Worm (Caenorhabditis elegans) whole organism, L4 larva: ENCODE results near the gene npl-4.2.

Source experiments
- F44E2.7 ChIP-seq: fragments of 200-800 bp; sonication (Bioruptor generic); IDR thresholded peaks from 2 replicates; pipeline ENCODE4 v2.1.2; 2022; ENCODE audit warnings: missing genetic modification characterization, missing compliant biosample characterization
- F49E8.2 ChIP-seq: sonication (generic microtip); optimal IDR thresholded peaks from 2 replicates; lab custom pipeline; 2016; ENCODE audit warnings: missing compliant biosample characterization, mild to moderate bottlenecking, missing genetic modification characterization, borderline replicate concordance
- T26A8.4 ChIP-seq: fragments of 200-800 bp; sonication (Bioruptor generic); IDR thresholded peaks from 2 replicates; pipeline ENCODE4 v1.3.6; 2022; ENCODE audit warnings: missing genetic modification characterization, missing compliant biosample characterization
- Y105C5A.15 ChIP-seq: fragments of 200-800 bp; sonication (Bioruptor generic); IDR thresholded peaks from 2 replicates; pipeline ENCODE4 v1.3.6; 2022; ENCODE audit warnings: missing genetic modification characterization, missing compliant biosample characterization
- ZK337.2 ChIP-seq: fragments of 200-800 bp; sonication (Bioruptor generic); IDR thresholded peaks from 2 replicates; pipeline ENCODE4 v1.3.6; 2022; ENCODE audit warnings: missing genetic modification reagents, missing genetic modification characterization, missing compliant biosample characterization
- ZK546.5 ChIP-seq, 2 experiments: sonication (generic microtip); optimal IDR thresholded peaks; 2 replicates each; lab custom pipeline; 2017; ENCODE audit warnings: missing biosample characterization in 2 of 2, missing genetic modification characterization in 2 of 2
- aly-2 ChIP-seq: sonication (generic microtip); optimal IDR thresholded peaks from 2 replicates; lab custom pipeline; 2018; ENCODE audit warnings: missing biosample characterization, missing genetic modification characterization
- ama-1 ChIP-seq: fragments of 150-350 bp; optimal IDR thresholded peaks from 2 replicates; lab custom pipeline; 2014; ENCODE audit warnings: inconsistent platforms, mixed read lengths
- attf-4 ChIP-seq: sonication (generic microtip); optimal IDR thresholded peaks from 3 replicates; lab custom pipeline; 2017; ENCODE audit warnings: missing biosample characterization, missing genetic modification characterization
- ceh-20 ChIP-seq: fragments of 200-800 bp; sonication (Bioruptor generic); IDR thresholded peaks from 2 replicates; pipeline ENCODE4 v1.3.6; 2022; ENCODE audit warnings: missing genetic modification reagents, missing genetic modification characterization, missing compliant biosample characterization
- ceh-28 ChIP-seq: fragments of 150-350 bp; optimal IDR thresholded peaks from 2 replicates; lab custom pipeline; 2014; ENCODE audit warnings: missing biosample characterization, missing genetic modification reagents, missing genetic modification characterization
- ceh-44 ChIP-seq: fragments of 200-800 bp; sonication (Bioruptor generic); IDR thresholded peaks from 2 replicates; pipeline ENCODE4 v1.3.6; 2022; ENCODE audit warnings: missing genetic modification reagents, missing genetic modification characterization, missing compliant biosample characterization
- ceh-62 ChIP-seq: sonication (generic microtip); optimal IDR thresholded peaks from 2 replicates; lab custom pipeline; 2017; ENCODE audit warnings: missing biosample characterization, missing genetic modification characterization
- ceh-82 ChIP-seq: sonication (generic microtip); optimal IDR thresholded peaks from 2 replicates; lab custom pipeline; 2017; ENCODE audit warnings: missing biosample characterization, missing genetic modification characterization
- daf-16 ChIP-seq, 3 experiments: sonication (generic microtip); optimal IDR thresholded peaks; 2 replicates each; lab custom pipeline; 2016 to 2017; ENCODE audit warnings: missing genetic modification characterization in 3 of 3, missing genetic modification reagents in 3 of 3, mild to moderate bottlenecking in 2 of 3, missing compliant biosample characterization in 2 of 3, missing biosample characterization in 1 of 3, moderate library complexity in 1 of 3
- daf-8 ChIP-seq: fragments of 200-800 bp; sonication (Bioruptor generic); IDR thresholded peaks from 2 replicates; pipeline ENCODE4 v1.3.6; 2022; ENCODE audit warnings: missing genetic modification characterization, missing compliant biosample characterization
- dmd-6 ChIP-seq: fragments of 200-800 bp; sonication (Bioruptor generic); IDR thresholded peaks from 2 replicates; pipeline ENCODE4 v1.3.6; 2022; ENCODE audit warnings: missing genetic modification reagents, missing genetic modification characterization, missing compliant biosample characterization
- dpl-1 ChIP-seq: fragments of 150-350 bp; optimal IDR thresholded peaks from 2 replicates; lab custom pipeline; 2014; ENCODE audit warnings: missing biosample characterization, missing genetic modification reagents, missing genetic modification characterization
- dve-1 ChIP-seq: sonication (generic microtip); optimal IDR thresholded peaks from 2 replicates; lab custom pipeline; 2017; ENCODE audit warnings: antibody characterized with exemption, mild to moderate bottlenecking, missing genetic modification characterization, missing compliant biosample characterization; ENCODE audit not compliant: insufficient read depth
- fos-1 ChIP-seq: fragments of 150-350 bp; optimal IDR thresholded peaks from 2 replicates; lab custom pipeline; 2014; ENCODE audit warnings: missing biosample characterization, missing genetic modification characterization
- gei-8 ChIP-seq: fragments of 200-800 bp; sonication (Bioruptor generic); optimal IDR thresholded peaks from 2 replicates; lab custom pipeline; 2018; ENCODE audit warnings: mild to moderate bottlenecking, missing genetic modification characterization, missing compliant biosample characterization
- hlh-30 ChIP-seq: sonication (generic microtip); optimal IDR thresholded peaks from 2 replicates; lab custom pipeline; 2017; ENCODE audit warnings: antibody characterized with exemption, mild to moderate bottlenecking, missing genetic modification characterization, missing compliant biosample characterization; ENCODE audit not compliant: insufficient read depth
- hmg-1.1 ChIP-seq: fragments of 200-800 bp; sonication (Bioruptor generic); IDR thresholded peaks from 2 replicates; pipeline ENCODE4 v1.3.6; 2022; ENCODE audit warnings: missing genetic modification reagents, missing genetic modification characterization, missing compliant biosample characterization
- lim-7 ChIP-seq: fragments of 200-800 bp; sonication (Bioruptor generic); IDR thresholded peaks from 2 replicates; pipeline ENCODE4 v1.3.6; 2022; ENCODE audit warnings: missing genetic modification characterization, missing compliant biosample characterization
- lin-1 ChIP-seq: fragments of 200-800 bp; sonication (Bioruptor generic); IDR thresholded peaks from 2 replicates; pipeline ENCODE4 v1.3.6; 2022; ENCODE audit warnings: missing genetic modification reagents, missing genetic modification characterization, missing compliant biosample characterization
- lir-3 ChIP-seq: sonication (generic microtip); optimal IDR thresholded peaks from 2 replicates; lab custom pipeline; 2016; ENCODE audit warnings: mild to moderate bottlenecking, missing genetic modification characterization, missing compliant biosample characterization
- madf-5 ChIP-seq, 2 experiments: fragments of 200-800 bp; sonication (Bioruptor generic); IDR thresholded peaks; 2 replicates each; pipeline ENCODE4 v1.3.6; 2022; ENCODE audit warnings: missing compliant biosample characterization in 2 of 2, missing genetic modification characterization in 2 of 2
- mdl-1 ChIP-seq, 2 experiments: fragments of 150-350 bp in 1 of 2; sonication (generic microtip) in 1 of 2; optimal IDR thresholded peaks; 2 replicates each; lab custom pipeline; 2014 to 2017; ENCODE audit warnings: missing biosample characterization in 2 of 2, missing genetic modification characterization in 2 of 2
- mep-1 ChIP-seq: fragments of 150-350 bp; sonication (generic microtip); optimal IDR thresholded peaks from 3 replicates; lab custom pipeline; 2014; ENCODE audit warnings: missing biosample characterization, missing genetic modification characterization
- mes-2 ChIP-seq: sonication (generic microtip); optimal IDR thresholded peaks from 2 replicates; lab custom pipeline; 2016; ENCODE audit warnings: missing genotype, mild to moderate bottlenecking, missing genetic modification characterization, missing compliant biosample characterization; ENCODE audit not compliant: poor library complexity, severe bottlenecking
- mxl-2 ChIP-seq: fragments of 200-800 bp; sonication (Bioruptor generic); conservative IDR thresholded peaks from 2 replicates; pipeline ENCODE4 v1.3.6; 2022; ENCODE audit warnings: missing genetic modification reagents, missing genetic modification characterization, missing compliant biosample characterization
- nhr-10 ChIP-seq: fragments of 150-350 bp; optimal IDR thresholded peaks from 2 replicates; lab custom pipeline; 2014; ENCODE audit warnings: missing biosample characterization, missing genetic modification characterization
- nhr-237 ChIP-seq: sonication (generic microtip); optimal IDR thresholded peaks from 2 replicates; lab custom pipeline; 2017; ENCODE audit warnings: missing biosample characterization, missing genetic modification characterization
- nhr-25 ChIP-seq: sonication (generic microtip); optimal IDR thresholded peaks from 2 replicates; lab custom pipeline; 2017; ENCODE audit warnings: missing genetic modification characterization, mild to moderate bottlenecking, missing compliant biosample characterization, antibody characterized with exemption, moderate library complexity, borderline replicate concordance; ENCODE audit not compliant: insufficient read depth
- nhr-41 ChIP-seq: fragments of 200-800 bp; sonication (Bioruptor generic); IDR thresholded peaks from 2 replicates; pipeline ENCODE4 v1.3.6; 2022; ENCODE audit warnings: missing genetic modification reagents, missing genetic modification characterization, missing compliant biosample characterization
- nhr-42 ChIP-seq: fragments of 200-800 bp; sonication (Bioruptor generic); IDR thresholded peaks from 2 replicates; pipeline ENCODE4 v1.3.6; 2022; ENCODE audit warnings: missing genetic modification characterization, missing compliant biosample characterization
- nhr-6 ChIP-seq: fragments of 150-350 bp; optimal IDR thresholded peaks from 2 replicates; lab custom pipeline; 2014; ENCODE audit warnings: missing biosample characterization, missing genetic modification characterization
- nhr-77 ChIP-seq: fragments of 150-350 bp; optimal IDR thresholded peaks from 2 replicates; lab custom pipeline; 2014; ENCODE audit warnings: missing biosample characterization, missing genetic modification characterization
- php-3 ChIP-seq: fragments of 200-800 bp; sonication (Bioruptor generic); IDR thresholded peaks from 2 replicates; pipeline ENCODE4 v1.3.6; 2022; ENCODE audit warnings: missing genetic modification reagents, missing genetic modification characterization, missing compliant biosample characterization
- pqm-1 ChIP-seq: sonication (generic microtip); optimal IDR thresholded peaks from 2 replicates; lab custom pipeline; 2017; ENCODE audit warnings: missing biosample characterization, missing genetic modification characterization
- saeg-2 ChIP-seq: fragments of 200-800 bp; sonication (Bioruptor generic); IDR thresholded peaks from 2 replicates; pipeline ENCODE4 v1.3.6; 2022; ENCODE audit warnings: missing genetic modification reagents, missing genetic modification characterization, missing compliant biosample characterization
- set-16 ChIP-seq: fragments of 200-800 bp; sonication (Bioruptor generic); IDR thresholded peaks from 2 replicates; pipeline ENCODE4 v1.3.6; 2022; ENCODE audit warnings: missing genetic modification reagents, missing genetic modification characterization, missing compliant biosample characterization
- skn-1 ChIP-seq: fragments of 150-350 bp; optimal IDR thresholded peaks from 2 replicates; lab custom pipeline; 2014; ENCODE audit warnings: missing biosample characterization, missing genetic modification characterization
- snpc-4 ChIP-seq: fragments of 150-350 bp; optimal IDR thresholded peaks from 2 replicates; lab custom pipeline; 2014; ENCODE audit warnings: missing biosample characterization, missing genetic modification characterization
- spr-1 ChIP-seq: sonication (generic microtip); optimal IDR thresholded peaks from 2 replicates; lab custom pipeline; 2016; ENCODE audit warnings: mild to moderate bottlenecking, missing genetic modification characterization, missing compliant biosample characterization
- spr-3 ChIP-seq: fragments of 200-800 bp; sonication (Bioruptor generic); optimal IDR thresholded peaks from 2 replicates; lab custom pipeline; 2018; ENCODE audit warnings: mild to moderate bottlenecking, missing genetic modification characterization, missing compliant biosample characterization
- unc-130 ChIP-seq: sonication (generic microtip); optimal IDR thresholded peaks from 2 replicates; lab custom pipeline; 2016; ENCODE audit warnings: missing genetic modification reagents, missing genetic modification characterization, missing compliant biosample characterization
- unc-39 ChIP-seq: sonication (generic microtip); optimal IDR thresholded peaks from 2 replicates; lab custom pipeline; 2017; ENCODE audit warnings: missing biosample characterization, missing genetic modification characterization
- vab-7 ChIP-seq: fragments of 200-800 bp; sonication (Bioruptor generic); IDR thresholded peaks from 2 replicates; pipeline ENCODE4 v1.3.6; 2022; ENCODE audit warnings: missing genetic modification reagents, missing genetic modification characterization, missing compliant biosample characterization
- zfp-3 ChIP-seq: fragments of 200-800 bp; sonication (Bioruptor generic); conservative IDR thresholded peaks from 2 replicates; pipeline ENCODE4 v1.3.6; 2022; ENCODE audit warnings: missing genetic modification reagents, missing genetic modification characterization, missing compliant biosample characterization
- zip-2 ChIP-seq: fragments of 150-350 bp; optimal IDR thresholded peaks from 2 replicates; lab custom pipeline; 2014; ENCODE audit warnings: missing biosample characterization, missing genetic modification characterization

The npl-4.2 gene

DNA sequence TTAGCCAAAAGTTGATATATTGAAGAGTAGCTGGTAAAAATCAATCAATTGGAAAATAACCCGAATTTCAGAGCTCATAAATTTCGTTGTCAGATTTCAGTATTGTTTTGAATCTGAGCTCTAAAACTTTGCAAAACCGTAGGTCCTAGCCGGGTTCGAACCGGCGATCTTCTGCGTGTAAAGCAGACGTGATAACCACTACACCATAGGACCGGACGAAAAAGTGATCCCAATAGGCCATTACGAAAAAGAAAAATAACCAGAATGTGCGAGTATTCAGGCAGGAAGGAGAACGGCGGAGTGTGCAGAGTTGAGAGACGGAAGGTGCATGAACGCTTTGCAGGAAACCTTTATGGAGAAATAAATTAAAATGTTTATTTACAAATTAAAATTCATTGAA, 45.6 kb upstream of the npl-4.2 start (continued):
- TF ChIP-seq attf-4 (no peak), F44E2.7 (GFP tag; lab: Robert Waterston, UW) (0 out of 2 replicates have a peak, but pooled peaks have one; percentile 64), spr-1 (tag; lab: Kevin White, UChicago) (peak; percentile 11), ZK546.5 (tag; optimal IDR thresholded peaks at IDR 0.05; lab: Kevin White, UChicago) (no peak), hmg-1.1 (GFP tag; lab: Robert Waterston, UW) (peak; percentile 80), dmd-6 (GFP tag; lab: Robert Waterston, UW) (peak; percentile 59), unc-130 (GFP tag; lab: Kevin White, UChicago) (peak; percentile 51), nhr-77 (tag; lab: Kevin White, UChicago) (peak; percentile 19), php-3 (GFP tag; lab: Robert Waterston, UW) (peak; percentile 57; the same call in 1 of the 2 replicates), hlh-30 (peak; percentile 52), saeg-2 (GFP tag; lab: Robert Waterston, UW) (no peak), mdl-1 (tag; optimal IDR thresholded peaks at IDR 0.05; lab: Kevin White, UChicago) (no peak), ceh-44 (0 out of 2 replicates have a peak, but pooled peaks have one; percentile 26), T26A8.4 (GFP tag; lab: Robert Waterston, UW) (peak; percentile 50; the same call in 1 of the 2 replicates), ama-1 (lab: Kevin White, UChicago) (no peak), nhr-41 (GFP tag; lab: Robert Waterston, UW) (no peak), daf-16 (GFP tag; optimal IDR thresholded peaks at IDR 0.05; lab: Kevin White, UChicago) (peak in 1 of 2 experiments; percentile 65), daf-16 (tag; optimal IDR thresholded peaks at IDR 0.05; lab: Kevin White, UChicago) (peak; percentile 59), spr-3 (peak; percentile 40), ceh-28 (tag; lab: Kevin White, UChicago) (no peak), skn-1 (tag; lab: Kevin White, UChicago) (no peak), F49E8.2 (no peak), lim-7 (peak; percentile 77), gei-8 (peak; percentile 4), nhr-10 (tag; lab: Kevin White, UChicago) (no peak), daf-8 (GFP tag; lab: Robert Waterston, UW) (no peak), zip-2 (tag; lab: Kevin White, UChicago) (peak; percentile 23), mes-2 (tag; lab: Kevin White, UChicago) (peak; percentile 71), nhr-25 (tag; lab: Kevin White, UChicago) (no peak), lir-3 (no peak), dve-1 (tag; lab: Kevin White, UChicago) (peak; percentile 65), nhr-42 (GFP tag; lab: Robert Waterston, UW) (0 out of 2 replicates have a peak, but pooled peaks have one; percentile 44), lin-1 (GFP tag; lab: Robert Waterston, UW) (no peak), ZK337.2 (GFP tag; lab: Robert Waterston, UW) (no peak), mep-1 (tag; lab: Kevin White, UChicago) (no peak), nhr-6 (tag; lab: Kevin White, UChicago) (no peak), vab-7 (GFP tag; lab: Robert Waterston, UW) (peak; percentile 67; the same call in 1 of the 2 replicates), fos-1 (no peak), Y105C5A.15 (GFP tag; lab: Robert Waterston, UW) (peak; percentile 83), dpl-1 (GFP tag; lab: Kevin White, UChicago) (no peak), ceh-82 (tag; lab: Kevin White, UChicago) (no peak), mxl-2 (no peak), aly-2 (tag; lab: Kevin White, UChicago) (no peak), nhr-237 (tag; lab: Kevin White, UChicago) (no peak), snpc-4 (no peak), zfp-3 (GFP tag; lab: Robert Waterston, UW) (no peak), madf-5 (GFP tag; IDR thresholded peaks at IDR 0.05; lab: Robert Waterston, UW) (no peak; a peak in 1 of 4 replicates), set-16 (GFP tag; lab: Robert Waterston, UW) (no peak), pqm-1 (tag; lab: Kevin White, UChicago) (no peak), ceh-62 (no peak), unc-39 (tag; lab: Kevin White, UChicago) (no peak), ceh-20 (GFP tag; lab: Robert Waterston, UW) (peak; percentile 46; the same call in 1 of the 2 replicates)
